Worm (Caenorhabditis elegans): ENCODE data around the gene B0222.5.

ce11 chrV:9157597-9157996 lies 2.9 kb upstream of the B0222.5 start:
- TF ChIP-seq fkh-10 (GFP tag; optimal IDR thresholded peaks at IDR 0.05) = peak; percentile 96
- TF ChIP-seq ceh-88 (GFP tag; IDR thresholded peaks at IDR 0.05) = no peak
- no peak for TF ChIP-seq jun-1 (tag; optimal IDR thresholded peaks at IDR 0.05)
- TF ChIP-seq dpl-1 (GFP tag; optimal IDR thresholded peaks at IDR 0.05) = no peak
- TF ChIP-seq nhr-237 (tag; optimal IDR thresholded peaks at IDR 0.05) = no peak
- TF ChIP-seq lin-15B (tag; optimal IDR thresholded peaks at IDR 0.05) = no peak
- TF ChIP-seq hlh-17 (GFP tag; optimal IDR thresholded peaks at IDR 0.05; ENCODE audit: borderline replicate concordance) = no peak
- TF ChIP-seq elt-2 (tag; optimal IDR thresholded peaks at IDR 0.05) = no peak
- TF ChIP-seq nhr-77 (tag; optimal IDR thresholded peaks at IDR 0.05) = no peak

Data from whole organism, L1 larva.